Worm (Caenorhabditis elegans) whole organism, L4 larva: Measurements from ENCODE around the gene C39B5.5.
A peak's percentile ranks its signal among the peaks of the same experiment; 100 is the strongest.

ENCODE experiments used
- D1046.2 ChIP-seq: fragments of 200-800 bp; sonication (Bioruptor generic); IDR thresholded peaks from 2 replicates; pipeline ENCODE4 v1.3.6; 2022; ENCODE audit warnings: missing genetic modification characterization, missing compliant biosample characterization
- T26A8.4 ChIP-seq: fragments of 200-800 bp; sonication (Bioruptor generic); IDR thresholded peaks from 2 replicates; pipeline ENCODE4 v1.3.6; 2022; ENCODE audit warnings: missing genetic modification characterization, missing compliant biosample characterization
- Y105C5A.15 ChIP-seq: fragments of 200-800 bp; sonication (Bioruptor generic); IDR thresholded peaks from 2 replicates; pipeline ENCODE4 v1.3.6; 2022; ENCODE audit warnings: missing genetic modification characterization, missing compliant biosample characterization
- Y5F2A.4 ChIP-seq: fragments of 200-800 bp; sonication (Bioruptor generic); optimal IDR thresholded peaks from 2 replicates; lab custom pipeline; 2018; ENCODE audit warnings: mild to moderate bottlenecking, missing genetic modification characterization, missing compliant biosample characterization
- ZK337.2 ChIP-seq: fragments of 200-800 bp; sonication (Bioruptor generic); IDR thresholded peaks from 2 replicates; pipeline ENCODE4 v1.3.6; 2022; ENCODE audit warnings: missing genetic modification reagents, missing genetic modification characterization, missing compliant biosample characterization
- ZK546.5 ChIP-seq, 2 experiments: sonication (generic microtip); optimal IDR thresholded peaks; 2 replicates each; lab custom pipeline; 2017; ENCODE audit warnings: missing biosample characterization in 2 of 2, missing genetic modification characterization in 2 of 2
- aha-1 ChIP-seq: fragments of 150-350 bp; peaks from one replicate; lab custom pipeline; 2014; ENCODE audit warnings: missing biosample characterization, missing genetic modification characterization
- ceh-32 ChIP-seq: sonication (generic microtip); optimal IDR thresholded peaks from 2 replicates; lab custom pipeline; 2016; ENCODE audit warnings: mild to moderate bottlenecking, missing genetic modification characterization, missing compliant biosample characterization; ENCODE audit not compliant: poor library complexity
- ceh-44 ChIP-seq: fragments of 200-800 bp; sonication (Bioruptor generic); IDR thresholded peaks from 2 replicates; pipeline ENCODE4 v1.3.6; 2022; ENCODE audit warnings: missing genetic modification reagents, missing genetic modification characterization, missing compliant biosample characterization
- ceh-62 ChIP-seq: sonication (generic microtip); optimal IDR thresholded peaks from 2 replicates; lab custom pipeline; 2017; ENCODE audit warnings: missing biosample characterization, missing genetic modification characterization
- daf-19 ChIP-seq: fragments of 200-800 bp; sonication (Bioruptor generic); conservative IDR thresholded peaks from 2 replicates; pipeline ENCODE4 v1.3.6; 2022; ENCODE audit warnings: missing genetic modification characterization, missing compliant biosample characterization
- daf-8 ChIP-seq: fragments of 200-800 bp; sonication (Bioruptor generic); IDR thresholded peaks from 2 replicates; pipeline ENCODE4 v1.3.6; 2022; ENCODE audit warnings: missing genetic modification characterization, missing compliant biosample characterization
- dmd-6 ChIP-seq: fragments of 200-800 bp; sonication (Bioruptor generic); IDR thresholded peaks from 2 replicates; pipeline ENCODE4 v1.3.6; 2022; ENCODE audit warnings: missing genetic modification reagents, missing genetic modification characterization, missing compliant biosample characterization
- dve-1 ChIP-seq: sonication (generic microtip); optimal IDR thresholded peaks from 2 replicates; lab custom pipeline; 2017; ENCODE audit warnings: antibody characterized with exemption, mild to moderate bottlenecking, missing genetic modification characterization, missing compliant biosample characterization; ENCODE audit not compliant: insufficient read depth
- fos-1 ChIP-seq: fragments of 150-350 bp; optimal IDR thresholded peaks from 2 replicates; lab custom pipeline; 2014; ENCODE audit warnings: missing biosample characterization, missing genetic modification characterization
- gei-8 ChIP-seq: fragments of 200-800 bp; sonication (Bioruptor generic); optimal IDR thresholded peaks from 2 replicates; lab custom pipeline; 2018; ENCODE audit warnings: mild to moderate bottlenecking, missing genetic modification characterization, missing compliant biosample characterization
- hlh-11 ChIP-seq: fragments of 200-800 bp; sonication (Bioruptor generic); optimal IDR thresholded peaks from 2 replicates; lab custom pipeline; 2018; ENCODE audit warnings: mild to moderate bottlenecking, missing genetic modification characterization, missing compliant biosample characterization
- hlh-30 ChIP-seq: sonication (generic microtip); optimal IDR thresholded peaks from 2 replicates; lab custom pipeline; 2017; ENCODE audit warnings: antibody characterized with exemption, mild to moderate bottlenecking, missing genetic modification characterization, missing compliant biosample characterization; ENCODE audit not compliant: insufficient read depth
- lim-7 ChIP-seq: fragments of 200-800 bp; sonication (Bioruptor generic); IDR thresholded peaks from 2 replicates; pipeline ENCODE4 v1.3.6; 2022; ENCODE audit warnings: missing genetic modification characterization, missing compliant biosample characterization
- lin-13 ChIP-seq: fragments of 150-350 bp; optimal IDR thresholded peaks from 2 replicates; lab custom pipeline; 2014; ENCODE audit warnings: missing biosample characterization, missing genetic modification reagents, missing genetic modification characterization
- lin-29 ChIP-seq: fragments of 200-800 bp; sonication (Bioruptor generic); IDR thresholded peaks from 2 replicates; pipeline ENCODE4 v1.3.6; 2022; ENCODE audit warnings: missing genetic modification reagents, missing genetic modification characterization, missing compliant biosample characterization
- lin-38 ChIP-seq: fragments of 200-800 bp; sonication (Bioruptor generic); IDR thresholded peaks from 2 replicates; pipeline ENCODE4 v1.3.6; 2022; ENCODE audit warnings: missing genetic modification reagents, missing genetic modification characterization, missing compliant biosample characterization
- lsy-2 ChIP-seq, 2 experiments: fragments of 150-350 bp in 1 of 2; sonication (generic microtip) in 1 of 2; optimal IDR thresholded peaks; 2 replicates each; lab custom pipeline; 2014 to 2017; ENCODE audit warnings: missing biosample characterization in 2 of 2, missing genetic modification characterization in 2 of 2
- madf-9 ChIP-seq: fragments of 200-800 bp; sonication (Bioruptor generic); conservative IDR thresholded peaks from 2 replicates; pipeline ENCODE4 v1.3.6; 2022; ENCODE audit warnings: missing genetic modification reagents, missing genetic modification characterization, missing compliant biosample characterization
- mdt-29 ChIP-seq: fragments of 200-800 bp; sonication (Bioruptor generic); IDR thresholded peaks from 2 replicates; pipeline ENCODE4 v1.3.6; 2022; ENCODE audit warnings: missing genetic modification reagents, missing genetic modification characterization, missing compliant biosample characterization
- mep-1 ChIP-seq: fragments of 150-350 bp; sonication (generic microtip); optimal IDR thresholded peaks from 3 replicates; lab custom pipeline; 2014; ENCODE audit warnings: missing biosample characterization, missing genetic modification characterization
- mes-2 ChIP-seq: sonication (generic microtip); optimal IDR thresholded peaks from 2 replicates; lab custom pipeline; 2016; ENCODE audit warnings: missing genotype, mild to moderate bottlenecking, missing genetic modification characterization, missing compliant biosample characterization; ENCODE audit not compliant: poor library complexity, severe bottlenecking
- nhr-10 ChIP-seq: fragments of 150-350 bp; optimal IDR thresholded peaks from 2 replicates; lab custom pipeline; 2014; ENCODE audit warnings: missing biosample characterization, missing genetic modification characterization
- nhr-102 ChIP-seq: sonication (generic microtip); optimal IDR thresholded peaks from 2 replicates; lab custom pipeline; 2016; ENCODE audit warnings: mild to moderate bottlenecking, missing genetic modification characterization, moderate library complexity, missing compliant biosample characterization
- nhr-42 ChIP-seq: fragments of 200-800 bp; sonication (Bioruptor generic); IDR thresholded peaks from 2 replicates; pipeline ENCODE4 v1.3.6; 2022; ENCODE audit warnings: missing genetic modification characterization, missing compliant biosample characterization
- nhr-6 ChIP-seq: fragments of 150-350 bp; optimal IDR thresholded peaks from 2 replicates; lab custom pipeline; 2014; ENCODE audit warnings: missing biosample characterization, missing genetic modification characterization
- nhr-76 ChIP-seq: fragments of 150-350 bp; optimal IDR thresholded peaks from 2 replicates; lab custom pipeline; 2014; ENCODE audit warnings: missing biosample characterization, missing genetic modification characterization
- pha-4 ChIP-seq, 2 experiments: fragments of 150-350 bp in 1 of 2; fragments of 200-800 bp in 1 of 2; sonication (Bioruptor generic) in 1 of 2; IDR thresholded peaks in 1 of 2; optimal IDR thresholded peaks in 1 of 2; 2 replicates each; pipeline versions ENCODE4 v1.3.6 to Lab custom; 2014 to 2022; ENCODE audit warnings: missing genetic modification characterization in 2 of 2, missing genetic modification reagents in 2 of 2, missing biosample characterization in 1 of 2, missing compliant biosample characterization in 1 of 2
- php-3 ChIP-seq: fragments of 200-800 bp; sonication (Bioruptor generic); IDR thresholded peaks from 2 replicates; pipeline ENCODE4 v1.3.6; 2022; ENCODE audit warnings: missing genetic modification reagents, missing genetic modification characterization, missing compliant biosample characterization
- rbr-2 ChIP-seq: sonication (generic microtip); optimal IDR thresholded peaks from 2 replicates; lab custom pipeline; 2016; ENCODE audit warnings: missing genotype, missing genetic modification characterization, missing compliant biosample characterization
- sdz-12 ChIP-seq: fragments of 200-800 bp; sonication (Bioruptor generic); optimal IDR thresholded peaks from 2 replicates; lab custom pipeline; 2018; ENCODE audit warnings: mild to moderate bottlenecking, missing genetic modification characterization, missing compliant biosample characterization
- snpc-1.2 ChIP-seq: fragments of 200-800 bp; sonication (Bioruptor generic); IDR thresholded peaks from 2 replicates; pipeline ENCODE4 v1.3.6; 2022; ENCODE audit warnings: missing genetic modification reagents, missing genetic modification characterization, missing compliant biosample characterization
- tra-1 ChIP-seq: fragments of 200-800 bp; sonication (Bioruptor generic); IDR thresholded peaks from 2 replicates; pipeline ENCODE4 v1.3.6; 2022; ENCODE audit warnings: missing genetic modification reagents, missing genetic modification characterization, missing compliant biosample characterization
- unc-62 ChIP-seq, 3 experiments: fragments of 150-350 bp in 1 of 3; sonication (generic microtip); optimal IDR thresholded peaks in 2 of 3; peaks in 1 of 3; 1 replicate in 1 of 3; 2 replicates in 2 of 3; lab custom pipeline; 2014 to 2017; ENCODE audit warnings: missing biosample characterization in 3 of 3, missing genetic modification characterization in 3 of 3, missing genetic modification reagents in 3 of 3, missing genotype in 1 of 3
- vab-7 ChIP-seq: fragments of 200-800 bp; sonication (Bioruptor generic); IDR thresholded peaks from 2 replicates; pipeline ENCODE4 v1.3.6; 2022; ENCODE audit warnings: missing genetic modification reagents, missing genetic modification characterization, missing compliant biosample characterization
- zag-1 ChIP-seq: fragments of 150-350 bp; optimal IDR thresholded peaks from 2 replicates; lab custom pipeline; 2014; ENCODE audit warnings: missing biosample characterization, missing genetic modification characterization
- zfp-2 ChIP-seq: sonication (generic microtip); optimal IDR thresholded peaks from 2 replicates; lab custom pipeline; 2016; ENCODE audit warnings: mild to moderate bottlenecking, missing genetic modification characterization, missing compliant biosample characterization
- zfp-3 ChIP-seq: fragments of 200-800 bp; sonication (Bioruptor generic); conservative IDR thresholded peaks from 2 replicates; pipeline ENCODE4 v1.3.6; 2022; ENCODE audit warnings: missing genetic modification reagents, missing genetic modification characterization, missing compliant biosample characterization
- zip-11 ChIP-seq: fragments of 200-800 bp; sonication (Bioruptor generic); IDR thresholded peaks from 2 replicates; pipeline ENCODE4 v1.3.6; 2022; ENCODE audit warnings: missing genetic modification characterization, missing compliant biosample characterization
- zip-2 ChIP-seq: fragments of 150-350 bp; optimal IDR thresholded peaks from 2 replicates; lab custom pipeline; 2014; ENCODE audit warnings: missing biosample characterization, missing genetic modification characterization
- ztf-11 ChIP-seq: fragments of 150-350 bp; optimal IDR thresholded peaks from 2 replicates; lab custom pipeline; 2014; ENCODE audit warnings: missing biosample characterization, missing genetic modification characterization
- ztf-7 ChIP-seq: fragments of 150-350 bp; optimal IDR thresholded peaks from 2 replicates; lab custom pipeline; 2014; ENCODE audit warnings: missing biosample characterization, missing genetic modification characterization

C39B5.5 gene

DNA sequence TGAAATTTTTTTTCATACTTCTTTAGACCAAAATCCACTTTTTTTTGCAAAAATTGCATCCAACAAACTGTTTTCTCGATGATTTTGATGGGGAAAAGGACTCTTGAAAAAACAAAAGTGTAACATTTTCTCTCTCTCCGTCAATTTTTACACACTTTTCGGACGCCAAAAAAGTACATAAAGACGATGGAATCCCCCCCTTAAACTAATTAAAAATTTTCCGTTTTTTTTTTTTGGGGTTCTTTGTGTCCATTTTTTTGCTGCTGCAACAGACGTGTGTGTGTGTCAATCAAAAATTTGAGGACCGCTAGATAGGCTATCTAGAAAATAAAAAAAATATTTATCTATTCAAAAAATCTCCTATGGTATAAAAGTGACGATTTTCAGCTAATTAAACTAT, at the start of gene C39B5.5:
Gene C39B5.5 (plus strand): TSS at position 301 of the 400 bp plus-strand sequence.
- no peak for TF ChIP-seq ceh-62 (tag; lab: Kevin White, UChicago)
- no peak for TF ChIP-seq Y5F2A.4
- no peak for TF ChIP-seq hlh-30 (tag; lab: Kevin White, UChicago)
- TF ChIP-seq zag-1 = no peak
- no peak for TF ChIP-seq pha-4 (GFP tag; IDR thresholded peaks at IDR 0.05; lab: Robert Waterston, UW)
- TF ChIP-seq pha-4 (tag; optimal IDR thresholded peaks at IDR 0.05; lab: Kevin White, UChicago) = no peak
- no peak for TF ChIP-seq zfp-2 (tag; lab: Kevin White, UChicago)
- no peak for TF ChIP-seq tra-1 (GFP tag; lab: Robert Waterston, UW)
- no peak for TF ChIP-seq mes-2 (tag; lab: Kevin White, UChicago)
- TF ChIP-seq madf-9 (GFP tag; lab: Robert Waterston, UW) = no peak
- TF ChIP-seq php-3 = no peak
- TF ChIP-seq lin-29 (GFP tag; lab: Robert Waterston, UW) = no peak
- no peak for TF ChIP-seq nhr-102 (tag; lab: Kevin White, UChicago)
- no peak for TF ChIP-seq zip-2
- no peak for TF ChIP-seq vab-7 (GFP tag; lab: Robert Waterston, UW)
- no peak for TF ChIP-seq zfp-3 (GFP tag; lab: Robert Waterston, UW)
- no peak for TF ChIP-seq dmd-6 (GFP tag; lab: Robert Waterston, UW)
- TF ChIP-seq zip-11 (GFP tag; lab: Robert Waterston, UW) = no peak

DNA sequence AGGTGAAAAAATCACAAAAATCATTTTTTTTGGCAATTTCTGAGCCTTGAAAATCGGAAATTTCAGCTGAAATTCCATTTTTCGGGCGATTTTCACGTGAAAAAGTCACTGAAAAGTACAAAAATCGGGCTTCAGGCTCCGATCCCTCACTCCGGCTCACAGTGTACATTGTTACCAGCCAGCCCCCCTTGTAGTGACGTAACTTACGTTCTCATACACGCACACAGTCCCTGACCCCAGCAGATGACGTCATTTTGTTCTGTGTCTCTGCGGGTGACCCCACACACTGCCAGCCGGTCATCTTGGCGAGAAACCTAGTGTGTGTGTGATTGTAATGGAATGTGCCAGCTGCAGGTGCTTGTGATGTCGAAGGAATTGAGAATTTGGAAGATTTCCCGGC, 48.8 kb upstream of the C39B5.5 start:
- no peak for TF ChIP-seq lsy-2 (tag; optimal IDR thresholded peaks at IDR 0.05; lab: Kevin White, UChicago)
- no peak for TF ChIP-seq daf-8 (GFP tag; lab: Robert Waterston, UW)
- no peak for TF ChIP-seq snpc-1.2 (GFP tag; lab: Robert Waterston, UW)
- peak; percentile 22 for TF ChIP-seq hlh-30 (tag; lab: Kevin White, UChicago)
- TF ChIP-seq nhr-6 (tag; lab: Kevin White, UChicago) = peak; percentile 6
- TF ChIP-seq hlh-11 (tag; lab: Kevin White, UChicago) = peak; percentile 37
- peak in 1 of 2 experiments; percentile 77 for TF ChIP-seq unc-62 (GFP tag; optimal IDR thresholded peaks at IDR 0.05 in 1 of 2; lab: Kevin White, UChicago)
- TF ChIP-seq unc-62 (tag; optimal IDR thresholded peaks at IDR 0.05; lab: Kevin White, UChicago) = no peak
- TF ChIP-seq mes-2 (tag; lab: Kevin White, UChicago) = peak; percentile 34
- peak; percentile 9 for TF ChIP-seq mep-1

- TF ChIP-seq dve-1 (tag; lab: Kevin White, UChicago) (peak; percentile 67), ZK337.2 (GFP tag; lab: Robert Waterston, UW) (no peak), nhr-102 (tag; lab: Kevin White, UChicago) (no peak), sdz-12 (GFP tag; lab: Kevin White, UChicago) (no peak), mdt-29 (GFP tag; lab: Robert Waterston, UW) (no peak), D1046.2 (GFP tag; lab: Robert Waterston, UW) (no peak), ceh-32 (no peak), zip-2 (no peak), ceh-44 (GFP tag; lab: Robert Waterston, UW) (no peak), nhr-6 (tag; lab: Kevin White, UChicago) (no peak), ZK546.5 (tag; optimal IDR thresholded peaks at IDR 0.05; lab: Kevin White, UChicago) (no peak), ztf-11 (no peak), dmd-6 (GFP tag; lab: Robert Waterston, UW) (peak; percentile 35; the same call in 1 of the 2 replicates), zip-11 (GFP tag; lab: Robert Waterston, UW) (no peak), lim-7 (GFP tag; lab: Robert Waterston, UW) (no peak), daf-19 (GFP tag; lab: Robert Waterston, UW) (no peak), daf-8 (GFP tag; lab: Robert Waterston, UW) (no peak), lin-13 (GFP tag; lab: Kevin White, UChicago) (peak; percentile 45), T26A8.4 (no peak), gei-8 (GFP tag; lab: Kevin White, UChicago) (no peak), nhr-42 (GFP tag; lab: Robert Waterston, UW) (no peak), rbr-2 (no peak), Y5F2A.4 (no peak), fos-1 (no peak), ztf-7 (tag; lab: Kevin White, UChicago) (no peak), aha-1 (tag; lab: Kevin White, UChicago) (no peak), Y105C5A.15 (GFP tag; lab: Robert Waterston, UW) (no peak), nhr-76 (tag; lab: Kevin White, UChicago) (no peak), lin-38 (GFP tag; lab: Robert Waterston, UW) (no peak), nhr-10 (tag; lab: Kevin White, UChicago) (no peak)
Observed at ce11 chrIII:2169445-2169844, 38.5 kb upstream of the C39B5.5 start.
